Worm (Caenorhabditis elegans): Measurements from ENCODE around the gene M04G7.2.

DNA sequence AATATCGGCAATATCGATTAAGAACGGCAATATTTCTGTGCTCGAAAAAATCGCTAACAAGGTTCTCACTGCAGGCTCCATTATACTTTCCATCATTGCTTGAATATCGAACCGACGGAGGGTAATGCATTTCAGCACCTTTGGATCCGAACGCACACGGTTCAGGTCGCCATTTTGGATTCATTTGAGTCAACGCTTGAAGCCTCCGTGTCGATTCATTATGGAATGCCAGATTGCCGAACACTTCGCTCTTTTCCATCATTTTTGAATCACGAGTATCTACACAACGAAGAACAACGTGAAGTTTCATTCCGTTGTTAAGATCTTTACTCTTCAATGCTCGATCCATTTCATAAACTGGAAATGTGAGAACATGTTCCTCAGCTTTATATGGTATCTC is 38.7 kb downstream of the M04G7.2 start:
- no peak for TF ChIP-seq him-1 (tag; optimal IDR thresholded peaks at IDR 0.05)
- no peak for TF ChIP-seq dao-5 (tag; optimal IDR thresholded peaks at IDR 0.05)
